Worm (Caenorhabditis elegans) whole organism, L2 larva: Measurements from ENCODE around the gene mau-8.
A peak's percentile ranks its signal among the peaks of the same experiment; 100 is the strongest.

Source experiments
- C34F6.9 ChIP-seq: fragments of 150-350 bp; optimal IDR thresholded peaks from 2 replicates; lab custom pipeline; 2014; ENCODE audit warnings: missing biosample characterization, missing genetic modification characterization
- F13H6.1 ChIP-seq: sonication (generic microtip); optimal IDR thresholded peaks from 2 replicates; lab custom pipeline; 2016; ENCODE audit warnings: missing genetic modification characterization, missing compliant biosample characterization
- R02D3.7 ChIP-seq: fragments of 150-350 bp; optimal IDR thresholded peaks from 2 replicates; lab custom pipeline; 2014; ENCODE audit warnings: missing biosample characterization, missing genetic modification characterization
- Y55F3AM.14 ChIP-seq: fragments of 200-800 bp; sonication (Bioruptor generic); optimal IDR thresholded peaks from 2 replicates; lab custom pipeline; 2018; ENCODE audit warnings: mild to moderate bottlenecking, missing genetic modification characterization, missing compliant biosample characterization
- ZK546.5 ChIP-seq: sonication (generic microtip); optimal IDR thresholded peaks from 2 replicates; lab custom pipeline; 2017; ENCODE audit warnings: missing biosample characterization, missing genetic modification characterization
- aly-2 ChIP-seq: fragments of 150-350 bp; optimal IDR thresholded peaks from 2 replicates; lab custom pipeline; 2014; ENCODE audit warnings: missing biosample characterization, missing genetic modification characterization
- ama-1 ChIP-seq: fragments of 150-350 bp; optimal IDR thresholded peaks from 2 replicates; lab custom pipeline; 2018; ENCODE audit warnings: inconsistent platforms
- blmp-1 ChIP-seq: sonication (generic microtip); optimal IDR thresholded peaks from 2 replicates; lab custom pipeline; 2017; ENCODE audit warnings: missing genetic modification characterization, mild to moderate bottlenecking, missing compliant biosample characterization, antibody characterized with exemption, moderate library complexity; ENCODE audit not compliant: insufficient read depth
- ceh-16 ChIP-seq: fragments of 150-350 bp; optimal IDR thresholded peaks from 2 replicates; lab custom pipeline; 2014; ENCODE audit warnings: missing biosample characterization, missing genetic modification characterization
- crh-2 ChIP-seq: sonication (generic microtip); optimal IDR thresholded peaks from 2 replicates; lab custom pipeline; 2017; ENCODE audit warnings: missing biosample characterization, missing genetic modification characterization
- dmd-4 ChIP-seq: sonication (generic microtip); optimal IDR thresholded peaks from 2 replicates; lab custom pipeline; 2017; ENCODE audit warnings: missing biosample characterization, missing genetic modification characterization
- elt-1 ChIP-seq: fragments of 150-350 bp; optimal IDR thresholded peaks from 2 replicates; lab custom pipeline; 2014; ENCODE audit warnings: missing biosample characterization, missing genetic modification characterization
- elt-3 ChIP-seq: sonication (generic microtip); optimal IDR thresholded peaks from 2 replicates; lab custom pipeline; 2017; ENCODE audit warnings: missing biosample characterization, missing genetic modification characterization
- fos-1 ChIP-seq: fragments of 150-350 bp; optimal IDR thresholded peaks from 2 replicates; lab custom pipeline; 2014; ENCODE audit warnings: missing biosample characterization, missing genetic modification characterization
- gmeb-1 ChIP-seq: fragments of 150-350 bp; optimal IDR thresholded peaks from 2 replicates; lab custom pipeline; 2014; ENCODE audit warnings: missing biosample characterization, missing genetic modification characterization
- lin-11 ChIP-seq: fragments of 150-350 bp; sonication (generic microtip); optimal IDR thresholded peaks from 2 replicates; lab custom pipeline; 2014; ENCODE audit warnings: missing biosample characterization, missing genetic modification characterization, inconsistent platforms, mixed read lengths
- lin-39 ChIP-seq: fragments of 150-350 bp; optimal IDR thresholded peaks from 2 replicates; lab custom pipeline; 2014; ENCODE audit warnings: missing biosample characterization, missing genetic modification reagents, missing genetic modification characterization
- lsy-2 ChIP-seq, 2 experiments: fragments of 150-350 bp in 1 of 2; sonication (generic microtip) in 1 of 2; optimal IDR thresholded peaks; 2 replicates each; lab custom pipeline; 2014 to 2017; ENCODE audit warnings: missing biosample characterization in 2 of 2, missing genetic modification characterization in 2 of 2
- mbf-1 ChIP-seq: sonication (generic microtip); optimal IDR thresholded peaks from 2 replicates; lab custom pipeline; 2017; ENCODE audit warnings: missing biosample characterization, missing genetic modification characterization
- mdl-1 ChIP-seq, 2 experiments: fragments of 150-350 bp in 1 of 2; sonication (generic microtip) in 1 of 2; optimal IDR thresholded peaks; 2 replicates each; lab custom pipeline; 2017; ENCODE audit warnings: missing biosample characterization in 2 of 2, missing genetic modification characterization in 2 of 2
- nhr-10 ChIP-seq: sonication (generic microtip); optimal IDR thresholded peaks from 2 replicates; lab custom pipeline; 2017; ENCODE audit warnings: missing biosample characterization, missing genetic modification characterization
- nhr-11 ChIP-seq: fragments of 150-350 bp; optimal IDR thresholded peaks from 2 replicates; lab custom pipeline; 2014; ENCODE audit warnings: missing biosample characterization, missing genetic modification characterization
- nhr-129 ChIP-seq: fragments of 150-350 bp; optimal IDR thresholded peaks from 2 replicates; lab custom pipeline; 2014; ENCODE audit warnings: missing biosample characterization, missing genetic modification characterization
- nhr-21 ChIP-seq: fragments of 150-350 bp; optimal IDR thresholded peaks from 2 replicates; lab custom pipeline; 2014; ENCODE audit warnings: missing biosample characterization, missing genetic modification characterization
- nhr-25 ChIP-seq: fragments of 150-350 bp; sonication (generic microtip); optimal IDR thresholded peaks from 3 replicates; lab custom pipeline; 2014; ENCODE audit warnings: missing biosample characterization, missing genetic modification characterization
- nhr-77 ChIP-seq: fragments of 150-350 bp; optimal IDR thresholded peaks from 2 replicates; lab custom pipeline; 2014; ENCODE audit warnings: missing biosample characterization, missing genetic modification characterization
- peb-1 ChIP-seq: fragments of 150-350 bp; optimal IDR thresholded peaks from 2 replicates; lab custom pipeline; 2014; ENCODE audit warnings: missing biosample characterization, missing genetic modification characterization
- skn-1 ChIP-seq: sonication (generic microtip); optimal IDR thresholded peaks from 2 replicates; lab custom pipeline; 2017; ENCODE audit warnings: missing biosample characterization, missing genetic modification characterization
- sma-3 ChIP-seq: sonication (generic microtip); optimal IDR thresholded peaks from 2 replicates; lab custom pipeline; 2016; ENCODE audit warnings: missing genetic modification reagents, missing genetic modification characterization, missing compliant biosample characterization
- sma-9 ChIP-seq, 2 experiments: fragments of 150-350 bp in 1 of 2; sonication (generic microtip) in 1 of 2; optimal IDR thresholded peaks; 2 replicates each; lab custom pipeline; 2014 to 2016; ENCODE audit warnings: missing genetic modification characterization in 2 of 2, mild to moderate bottlenecking in 1 of 2, missing biosample characterization in 1 of 2, missing compliant biosample characterization in 1 of 2, missing genetic modification reagents in 1 of 2, moderate library complexity in 1 of 2
- ztf-1 ChIP-seq: fragments of 200-800 bp; sonication (Bioruptor generic); conservative IDR thresholded peaks from 2 replicates; pipeline ENCODE4 v1.3.6; 2022; ENCODE audit warnings: missing genetic modification characterization, missing compliant biosample characterization
- ztf-11 ChIP-seq: sonication (generic microtip); optimal IDR thresholded peaks from 2 replicates; lab custom pipeline; 2017; ENCODE audit warnings: missing biosample characterization, missing genetic modification characterization
- ztf-4 ChIP-seq: fragments of 150-350 bp; optimal IDR thresholded peaks from 2 replicates; lab custom pipeline; 2014; ENCODE audit warnings: missing biosample characterization, missing genetic modification characterization

mau-8 gene

DNA sequence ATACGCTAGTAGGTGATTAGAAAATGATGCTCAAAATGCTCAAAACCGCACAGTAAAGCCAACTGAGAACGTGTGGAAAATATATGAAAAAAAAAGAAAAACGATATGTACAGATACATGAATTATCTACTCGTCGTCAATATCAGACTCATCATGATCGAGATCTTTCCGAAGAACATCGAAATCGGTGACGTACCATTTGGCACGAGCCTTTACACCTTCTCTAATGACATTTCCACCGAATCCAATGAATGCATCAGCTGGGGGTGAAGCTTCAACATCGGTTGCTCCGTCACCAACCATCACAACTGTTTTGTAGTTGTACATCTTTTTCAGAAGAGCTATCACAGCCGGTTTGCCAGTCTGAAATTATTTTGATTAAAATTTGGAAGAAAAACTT lies 11.4 kb downstream of the mau-8 start:
- TF ChIP-seq nhr-21 (tag; lab: Kevin White, UChicago) (no peak), ztf-1 (GFP tag; lab: Robert Waterston, UW) (0 out of 2 replicates have a peak, but pooled peaks have one; percentile 77)

DNA sequence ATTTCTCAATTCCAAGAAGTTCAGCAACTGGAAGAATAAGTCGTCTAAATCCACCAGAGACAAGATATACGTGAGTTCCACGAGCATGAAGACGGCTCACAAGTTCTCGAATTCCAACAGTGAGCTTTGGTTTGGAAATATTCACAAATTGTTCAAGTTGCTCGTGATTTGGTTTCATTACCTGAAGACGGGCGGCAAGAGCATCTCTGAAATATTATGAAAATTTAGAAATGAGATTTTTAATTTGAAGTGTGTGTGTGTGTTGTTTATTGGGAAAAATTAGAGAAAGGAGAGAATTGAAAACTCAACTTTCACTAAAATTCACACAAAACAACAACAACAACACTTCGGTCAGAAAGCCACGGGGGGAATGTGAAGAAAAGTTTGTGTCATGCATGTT lies 13.0 kb downstream of the mau-8 start:
- TF ChIP-seq ceh-16 (tag; lab: Kevin White, UChicago) (no peak), nhr-129 (tag; lab: Kevin White, UChicago) (peak; percentile 8)

DNA sequence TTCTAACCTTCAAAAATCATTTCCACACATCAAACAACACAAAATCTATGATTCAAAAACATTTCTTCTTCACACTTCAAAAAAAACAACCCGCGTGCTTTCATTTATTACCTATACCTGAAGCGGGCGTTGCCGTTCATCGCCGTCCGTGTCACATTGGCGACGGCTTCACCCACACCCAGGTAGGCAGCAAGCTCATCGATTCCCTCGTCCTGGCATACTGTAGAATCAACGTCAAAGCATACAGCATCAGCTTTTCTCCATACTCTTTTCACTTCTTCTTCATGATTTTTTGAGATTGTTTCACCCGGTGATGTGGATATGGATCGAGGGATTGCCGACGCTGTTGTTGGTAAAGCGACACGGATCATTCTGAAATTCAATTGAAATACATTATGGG lies 14.4 kb downstream of the mau-8 start:
- TF ChIP-seq lin-39 (tag; lab: Kevin White, UChicago) (no peak), skn-1 (no peak), nhr-11 (tag; lab: Kevin White, UChicago) (no peak), elt-3 (no peak), peb-1 (no peak), lin-11 (tag; lab: Kevin White, UChicago) (no peak), mbf-1 (tag; lab: Kevin White, UChicago) (no peak), ztf-11 (tag; lab: Kevin White, UChicago) (no peak), mdl-1 (tag; optimal IDR thresholded peaks at IDR 0.05; lab: Kevin White, UChicago) (no peak), ama-1 (lab: Kevin White, UChicago) (no peak), sma-3 (GFP tag; lab: Kevin White, UChicago) (no peak), ceh-16 (tag; lab: Kevin White, UChicago) (no peak), gmeb-1 (tag; lab: Kevin White, UChicago) (no peak), aly-2 (no peak), nhr-77 (tag; lab: Kevin White, UChicago) (no peak)

DNA sequence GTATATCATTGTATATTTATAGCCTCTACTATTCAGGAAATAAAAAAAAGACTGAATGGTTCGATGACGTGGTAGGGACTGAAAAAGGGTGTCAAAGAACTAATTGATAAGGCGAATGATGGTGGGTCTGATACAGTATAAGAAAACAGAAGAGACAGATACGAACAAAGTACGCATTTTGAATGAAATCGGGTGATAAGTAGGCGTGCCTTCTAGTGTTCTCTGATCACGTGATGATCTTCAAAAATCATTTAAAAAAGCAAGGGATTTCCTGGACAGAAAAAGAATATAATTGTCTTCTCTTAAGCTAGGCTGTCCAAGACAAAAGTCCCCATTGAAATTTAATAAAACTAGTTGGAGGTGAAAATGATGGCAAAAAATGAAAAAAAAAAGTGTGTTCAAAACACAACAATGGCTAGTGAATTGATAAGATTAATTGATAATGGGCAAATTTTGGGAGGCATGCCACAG lies 15.5 kb downstream of the mau-8 start:
- TF ChIP-seq ztf-4 (no peak), elt-1 (no peak), nhr-11 (tag; lab: Kevin White, UChicago) (no peak), R02D3.7 (tag; lab: Kevin White, UChicago) (no peak), crh-2 (tag; lab: Kevin White, UChicago) (peak; percentile 83), ama-1 (lab: Kevin White, UChicago) (no peak), nhr-77 (tag; lab: Kevin White, UChicago) (no peak), fos-1 (tag; lab: Kevin White, UChicago) (peak; percentile 63), mdl-1 (tag; optimal IDR thresholded peaks at IDR 0.05; lab: Kevin White, UChicago) (peak in 1 of 2 experiments; percentile 31), nhr-25 (tag; lab: Kevin White, UChicago) (peak; percentile 8), Y55F3AM.14 (GFP tag; lab: Kevin White, UChicago) (peak; percentile 25), skn-1 (no peak), lsy-2 (tag; optimal IDR thresholded peaks at IDR 0.05; lab: Kevin White, UChicago) (peak in 1 of 2 experiments; percentile 42), lin-39 (tag; lab: Kevin White, UChicago) (no peak), sma-3 (GFP tag; lab: Kevin White, UChicago) (peak; percentile 74), gmeb-1 (tag; lab: Kevin White, UChicago) (peak; percentile 34), sma-9 (GFP tag; optimal IDR thresholded peaks at IDR 0.05; lab: Kevin White, UChicago) (peak; percentile 74), sma-9 (tag; optimal IDR thresholded peaks at IDR 0.05; lab: Kevin White, UChicago) (no peak), nhr-129 (tag; lab: Kevin White, UChicago) (peak; percentile 68), ztf-11 (tag; lab: Kevin White, UChicago) (no peak), dmd-4 (tag; lab: Kevin White, UChicago) (no peak), ceh-16 (tag; lab: Kevin White, UChicago) (no peak), F13H6.1 (tag; lab: Kevin White, UChicago) (peak; percentile 9), nhr-10 (tag; lab: Kevin White, UChicago) (no peak), nhr-21 (tag; lab: Kevin White, UChicago) (peak; percentile 62)
- TF ChIP-seq, all 48 proteins: peak for 12

DNA sequence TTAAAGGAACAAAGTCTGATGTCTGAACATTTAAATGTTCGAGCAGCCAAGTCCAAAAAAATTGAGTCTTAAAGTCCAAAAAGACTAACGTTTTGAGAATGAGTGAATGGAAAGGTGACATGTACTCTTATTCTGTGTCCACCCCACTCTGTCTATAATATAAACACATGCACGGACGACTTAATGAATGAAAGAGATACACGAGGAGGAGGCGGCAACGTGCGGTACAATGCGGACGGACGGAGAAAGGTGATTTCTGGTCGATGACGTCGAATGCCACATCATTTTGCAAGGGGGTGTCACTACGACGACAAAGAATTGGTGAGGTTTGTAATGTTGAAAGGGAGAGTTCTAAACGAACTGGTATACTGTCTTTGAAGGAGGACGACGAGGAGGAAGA lies 16.9 kb downstream of the mau-8 start:
- TF ChIP-seq R02D3.7 (tag; lab: Kevin White, UChicago) = no peak
- TF ChIP-seq mdl-1 (tag; optimal IDR thresholded peaks at IDR 0.05; lab: Kevin White, UChicago) = no peak
- no peak for TF ChIP-seq nhr-77 (tag; lab: Kevin White, UChicago)
- TF ChIP-seq fos-1 (tag; lab: Kevin White, UChicago) = peak; percentile 8
- no peak for TF ChIP-seq ZK546.5 (tag; lab: Kevin White, UChicago)
- no peak for TF ChIP-seq lin-39 (tag; lab: Kevin White, UChicago)
- peak; percentile 59 for TF ChIP-seq blmp-1
- TF ChIP-seq C34F6.9 (tag; lab: Kevin White, UChicago) = no peak
- no peak for TF ChIP-seq ztf-11 (tag; lab: Kevin White, UChicago)
- TF ChIP-seq lin-11 (tag; lab: Kevin White, UChicago) = no peak
- no peak for TF ChIP-seq nhr-11 (tag; lab: Kevin White, UChicago)
